Worm (Caenorhabditis elegans) whole organism, early embryonic: ENCODE data around the gene T14B4.19.

ENCODE experiments used
- B0310.2 ChIP-seq: sonication (generic microtip); optimal IDR thresholded peaks from 2 replicates; lab custom pipeline; 2016; ENCODE audit warnings: mild to moderate bottlenecking, missing genetic modification characterization, missing compliant biosample characterization
- ama-1 ChIP-seq: fragments of 150-350 bp; optimal IDR thresholded peaks from 2 replicates; lab custom pipeline; 2014
- ceh-13 ChIP-seq: fragments of 200-800 bp; sonication (Bioruptor generic); optimal IDR thresholded peaks from 2 replicates; lab custom pipeline; 2018; ENCODE audit warnings: mild to moderate bottlenecking, missing genetic modification characterization, missing compliant biosample characterization
- ceh-36 ChIP-seq: sonication (generic microtip); optimal IDR thresholded peaks from 2 replicates; lab custom pipeline; 2016; ENCODE audit warnings: missing genetic modification characterization, inconsistent platforms, missing compliant biosample characterization
- flt-1 ChIP-seq: fragments of 200-800 bp; sonication (Bioruptor generic); IDR thresholded peaks from 2 replicates; pipeline ENCODE4 v1.3.6; 2022; ENCODE audit warnings: missing genetic modification characterization, missing compliant biosample characterization
- hmbx-1 ChIP-seq: sonication (generic microtip); optimal IDR thresholded peaks from 2 replicates; lab custom pipeline; 2016; ENCODE audit warnings: mild to moderate bottlenecking, missing genetic modification characterization, missing compliant biosample characterization
- hmg-4 ChIP-seq: fragments of 200-800 bp; sonication (Bioruptor generic); optimal IDR thresholded peaks from 2 replicates; lab custom pipeline; 2018; ENCODE audit warnings: mild to moderate bottlenecking, missing genetic modification characterization, missing compliant biosample characterization
- scrt-1 ChIP-seq: fragments of 200-800 bp; sonication (Bioruptor generic); IDR thresholded peaks from 2 replicates; pipeline ENCODE4 v1.3.6; 2022; ENCODE audit warnings: missing genetic modification characterization, missing compliant biosample characterization
- sea-1 ChIP-seq: fragments of 200-800 bp; sonication (Bioruptor generic); conservative IDR thresholded peaks from 2 replicates; pipeline ENCODE4 v1.3.6; 2022; ENCODE audit warnings: missing genetic modification characterization, missing compliant biosample characterization
- tbx-11 ChIP-seq: fragments of 200-800 bp; sonication (Bioruptor generic); IDR thresholded peaks from 2 replicates; pipeline ENCODE4 v1.3.6; 2022; ENCODE audit warnings: missing genetic modification characterization, missing compliant biosample characterization
- tbx-37 ChIP-seq: fragments of 200-800 bp; sonication (Bioruptor generic); conservative IDR thresholded peaks from 2 replicates; pipeline ENCODE4 v1.3.6; 2022; ENCODE audit warnings: missing genetic modification reagents, missing genetic modification characterization, missing compliant biosample characterization
- tra-4 ChIP-seq: sonication (generic microtip); optimal IDR thresholded peaks from 2 replicates; lab custom pipeline; 2017; ENCODE audit warnings: missing genetic modification characterization, missing compliant biosample characterization

- no peak for TF ChIP-seq ama-1 (lab: Kevin White, UChicago)
- no peak for TF ChIP-seq sea-1 (GFP tag; lab: Robert Waterston, UW)
- no peak for TF ChIP-seq flt-1
- no peak for TF ChIP-seq ceh-13 (GFP tag; lab: Kevin White, UChicago)
- no peak for TF ChIP-seq tbx-11 (GFP tag; lab: Robert Waterston, UW)
- no peak for TF ChIP-seq tra-4 (tag; lab: Kevin White, UChicago)
- TF ChIP-seq B0310.2 (tag; lab: Kevin White, UChicago) = no peak
- no peak for TF ChIP-seq hmbx-1 (tag; lab: Kevin White, UChicago)
- no peak for TF ChIP-seq tbx-37 (GFP tag; lab: Robert Waterston, UW)
- TF ChIP-seq ceh-36 (tag; lab: Kevin White, UChicago) = no peak
- no peak for TF ChIP-seq hmg-4 (GFP tag; lab: Kevin White, UChicago)
- no peak for TF ChIP-seq scrt-1 (GFP tag; lab: Robert Waterston, UW)
Observed at ce11 chrII:6718221-6718620, 5.5 kb upstream of the T14B4.19 start, which contains the start of gene tsp-10.
